Worm (Caenorhabditis elegans) whole organism, L2 larva: ENCODE results near the gene ttx-3.

Experiments
- C34F6.9 ChIP-seq: fragments of 150-350 bp; optimal IDR thresholded peaks from 2 replicates; lab custom pipeline; 2014; ENCODE audit warnings: missing biosample characterization, missing genetic modification characterization
- F13H6.1 ChIP-seq: sonication (generic microtip); optimal IDR thresholded peaks from 2 replicates; lab custom pipeline; 2016; ENCODE audit warnings: missing genetic modification characterization, missing compliant biosample characterization
- R02D3.7 ChIP-seq: fragments of 150-350 bp; optimal IDR thresholded peaks from 2 replicates; lab custom pipeline; 2014; ENCODE audit warnings: missing biosample characterization, missing genetic modification characterization
- Y55F3AM.14 ChIP-seq: fragments of 200-800 bp; sonication (Bioruptor generic); optimal IDR thresholded peaks from 2 replicates; lab custom pipeline; 2018; ENCODE audit warnings: mild to moderate bottlenecking, missing genetic modification characterization, missing compliant biosample characterization
- ZK546.5 ChIP-seq: sonication (generic microtip); optimal IDR thresholded peaks from 2 replicates; lab custom pipeline; 2017; ENCODE audit warnings: missing biosample characterization, missing genetic modification characterization
- alr-1 ChIP-seq: fragments of 150-350 bp; optimal IDR thresholded peaks from 2 replicates; lab custom pipeline; 2014; ENCODE audit warnings: missing biosample characterization, missing genetic modification characterization
- ama-1 ChIP-seq: fragments of 150-350 bp; optimal IDR thresholded peaks from 2 replicates; lab custom pipeline; 2018; ENCODE audit warnings: inconsistent platforms
- blmp-1 ChIP-seq: sonication (generic microtip); optimal IDR thresholded peaks from 2 replicates; lab custom pipeline; 2017; ENCODE audit warnings: missing genetic modification characterization, mild to moderate bottlenecking, missing compliant biosample characterization, antibody characterized with exemption, moderate library complexity; ENCODE audit not compliant: insufficient read depth
- ceh-16 ChIP-seq: fragments of 150-350 bp; optimal IDR thresholded peaks from 2 replicates; lab custom pipeline; 2014; ENCODE audit warnings: missing biosample characterization, missing genetic modification characterization
- ceh-82 ChIP-seq: fragments of 150-350 bp; optimal IDR thresholded peaks from 2 replicates; lab custom pipeline; 2014; ENCODE audit warnings: missing biosample characterization, missing genetic modification characterization
- crh-2 ChIP-seq: sonication (generic microtip); optimal IDR thresholded peaks from 2 replicates; lab custom pipeline; 2017; ENCODE audit warnings: missing biosample characterization, missing genetic modification characterization
- dmd-4 ChIP-seq: sonication (generic microtip); optimal IDR thresholded peaks from 2 replicates; lab custom pipeline; 2017; ENCODE audit warnings: missing biosample characterization, missing genetic modification characterization
- egl-27 ChIP-seq: sonication (generic microtip); optimal IDR thresholded peaks from 3 replicates; lab custom pipeline; 2017; ENCODE audit warnings: missing biosample characterization, missing genetic modification reagents, missing genetic modification characterization
- elt-1 ChIP-seq: fragments of 150-350 bp; optimal IDR thresholded peaks from 2 replicates; lab custom pipeline; 2014; ENCODE audit warnings: missing biosample characterization, missing genetic modification characterization
- elt-3 ChIP-seq: sonication (generic microtip); optimal IDR thresholded peaks from 2 replicates; lab custom pipeline; 2017; ENCODE audit warnings: missing biosample characterization, missing genetic modification characterization
- fos-1 ChIP-seq: fragments of 150-350 bp; optimal IDR thresholded peaks from 2 replicates; lab custom pipeline; 2014; ENCODE audit warnings: missing biosample characterization, missing genetic modification characterization
- gmeb-1 ChIP-seq: fragments of 150-350 bp; optimal IDR thresholded peaks from 2 replicates; lab custom pipeline; 2014; ENCODE audit warnings: missing biosample characterization, missing genetic modification characterization
- lin-11 ChIP-seq: fragments of 150-350 bp; sonication (generic microtip); optimal IDR thresholded peaks from 2 replicates; lab custom pipeline; 2014; ENCODE audit warnings: missing biosample characterization, missing genetic modification characterization, inconsistent platforms, mixed read lengths
- lin-13 ChIP-seq: fragments of 150-350 bp; optimal IDR thresholded peaks from 2 replicates; lab custom pipeline; 2014; ENCODE audit warnings: missing biosample characterization, missing genetic modification reagents, missing genetic modification characterization
- lin-39 ChIP-seq: fragments of 150-350 bp; optimal IDR thresholded peaks from 2 replicates; lab custom pipeline; 2014; ENCODE audit warnings: missing biosample characterization, missing genetic modification reagents, missing genetic modification characterization
- lsy-2 ChIP-seq, 2 experiments: fragments of 150-350 bp in 1 of 2; sonication (generic microtip) in 1 of 2; optimal IDR thresholded peaks; 2 replicates each; lab custom pipeline; 2014 to 2017; ENCODE audit warnings: missing biosample characterization in 2 of 2, missing genetic modification characterization in 2 of 2
- mab-5 ChIP-seq: fragments of 150-350 bp; optimal IDR thresholded peaks from 2 replicates; lab custom pipeline; 2014; ENCODE audit warnings: missing biosample characterization, missing genetic modification characterization
- mbf-1 ChIP-seq: sonication (generic microtip); optimal IDR thresholded peaks from 2 replicates; lab custom pipeline; 2017; ENCODE audit warnings: missing biosample characterization, missing genetic modification characterization
- mdl-1 ChIP-seq, 2 experiments: fragments of 150-350 bp in 1 of 2; sonication (generic microtip) in 1 of 2; optimal IDR thresholded peaks; 2 replicates each; lab custom pipeline; 2017; ENCODE audit warnings: missing biosample characterization in 2 of 2, missing genetic modification characterization in 2 of 2
- nhr-10 ChIP-seq: sonication (generic microtip); optimal IDR thresholded peaks from 2 replicates; lab custom pipeline; 2017; ENCODE audit warnings: missing biosample characterization, missing genetic modification characterization
- nhr-11 ChIP-seq: fragments of 150-350 bp; optimal IDR thresholded peaks from 2 replicates; lab custom pipeline; 2014; ENCODE audit warnings: missing biosample characterization, missing genetic modification characterization
- nhr-12 ChIP-seq: fragments of 150-350 bp; optimal IDR thresholded peaks from 2 replicates; lab custom pipeline; 2014; ENCODE audit warnings: missing biosample characterization, missing genetic modification characterization
- nhr-129 ChIP-seq: fragments of 150-350 bp; optimal IDR thresholded peaks from 2 replicates; lab custom pipeline; 2014; ENCODE audit warnings: missing biosample characterization, missing genetic modification characterization
- nhr-21 ChIP-seq: fragments of 150-350 bp; optimal IDR thresholded peaks from 2 replicates; lab custom pipeline; 2014; ENCODE audit warnings: missing biosample characterization, missing genetic modification characterization
- nhr-23 ChIP-seq: fragments of 150-350 bp; optimal IDR thresholded peaks from 2 replicates; lab custom pipeline; 2014; ENCODE audit warnings: missing biosample characterization, missing genetic modification reagents, missing genetic modification characterization
- nhr-237 ChIP-seq: fragments of 150-350 bp; optimal IDR thresholded peaks from 2 replicates; lab custom pipeline; 2014; ENCODE audit warnings: missing biosample characterization, missing genetic modification characterization
- nhr-25 ChIP-seq: fragments of 150-350 bp; sonication (generic microtip); optimal IDR thresholded peaks from 3 replicates; lab custom pipeline; 2014; ENCODE audit warnings: missing biosample characterization, missing genetic modification characterization
- nhr-6 ChIP-seq: fragments of 150-350 bp; optimal IDR thresholded peaks from 2 replicates; lab custom pipeline; 2014; ENCODE audit warnings: missing biosample characterization, missing genetic modification characterization
- nhr-77 ChIP-seq: fragments of 150-350 bp; optimal IDR thresholded peaks from 2 replicates; lab custom pipeline; 2014; ENCODE audit warnings: missing biosample characterization, missing genetic modification characterization
- peb-1 ChIP-seq: fragments of 150-350 bp; optimal IDR thresholded peaks from 2 replicates; lab custom pipeline; 2014; ENCODE audit warnings: missing biosample characterization, missing genetic modification characterization
- sem-4 ChIP-seq: fragments of 150-350 bp; optimal IDR thresholded peaks from 2 replicates; lab custom pipeline; 2014; ENCODE audit warnings: missing biosample characterization, missing genetic modification reagents, missing genetic modification characterization
- skn-1 ChIP-seq: sonication (generic microtip); optimal IDR thresholded peaks from 2 replicates; lab custom pipeline; 2017; ENCODE audit warnings: missing biosample characterization, missing genetic modification characterization
- sma-3 ChIP-seq: sonication (generic microtip); optimal IDR thresholded peaks from 2 replicates; lab custom pipeline; 2016; ENCODE audit warnings: missing genetic modification reagents, missing genetic modification characterization, missing compliant biosample characterization
- sma-9 ChIP-seq, 2 experiments: fragments of 150-350 bp in 1 of 2; sonication (generic microtip) in 1 of 2; optimal IDR thresholded peaks; 2 replicates each; lab custom pipeline; 2014 to 2016; ENCODE audit warnings: missing genetic modification characterization in 2 of 2, mild to moderate bottlenecking in 1 of 2, missing biosample characterization in 1 of 2, missing compliant biosample characterization in 1 of 2, missing genetic modification reagents in 1 of 2, moderate library complexity in 1 of 2
- snpc-4 ChIP-seq: fragments of 150-350 bp; optimal IDR thresholded peaks from 2 replicates; lab custom pipeline; 2014; ENCODE audit warnings: missing biosample characterization, missing genetic modification characterization
- unc-39 ChIP-seq: fragments of 150-350 bp; optimal IDR thresholded peaks from 2 replicates; lab custom pipeline; 2014; ENCODE audit warnings: missing biosample characterization, missing genetic modification characterization
- unc-55 ChIP-seq: fragments of 150-350 bp; sonication (generic microtip); optimal IDR thresholded peaks from 3 replicates; lab custom pipeline; 2014; ENCODE audit warnings: missing biosample characterization, missing genetic modification reagents, missing genetic modification characterization
- zag-1 ChIP-seq: fragments of 150-350 bp; optimal IDR thresholded peaks from 2 replicates; lab custom pipeline; 2014; ENCODE audit warnings: missing biosample characterization, missing genetic modification characterization
- ztf-1 ChIP-seq: fragments of 200-800 bp; sonication (Bioruptor generic); conservative IDR thresholded peaks from 2 replicates; pipeline ENCODE4 v1.3.6; 2022; ENCODE audit warnings: missing genetic modification characterization, missing compliant biosample characterization
- ztf-11 ChIP-seq: sonication (generic microtip); optimal IDR thresholded peaks from 2 replicates; lab custom pipeline; 2017; ENCODE audit warnings: missing biosample characterization, missing genetic modification characterization
- ztf-4 ChIP-seq: fragments of 150-350 bp; optimal IDR thresholded peaks from 2 replicates; lab custom pipeline; 2014; ENCODE audit warnings: missing biosample characterization, missing genetic modification characterization

Gene ttx-3

DNA sequence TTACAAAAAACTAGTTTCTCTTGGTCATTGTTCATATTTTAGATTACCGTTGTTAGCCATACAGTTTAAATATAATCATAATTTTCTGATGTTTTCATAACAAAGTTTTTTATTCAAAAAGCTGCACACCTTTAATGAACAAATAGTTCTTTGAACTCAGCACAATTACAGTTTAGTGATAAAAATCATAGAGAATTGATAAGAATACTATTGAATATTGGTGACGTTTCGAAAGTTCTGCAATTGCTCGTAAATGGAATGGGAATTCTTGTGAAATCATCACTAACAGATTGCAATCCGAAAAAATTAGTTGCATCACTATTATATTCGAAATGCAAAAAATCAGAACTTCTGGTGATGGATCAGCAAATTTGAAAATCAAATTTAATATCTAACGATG is 35.1 kb downstream of the ttx-3 start:
- TF ChIP-seq fos-1 (tag; lab: Kevin White, UChicago) (peak; percentile 66), F13H6.1 (tag; lab: Kevin White, UChicago) (no peak)

DNA sequence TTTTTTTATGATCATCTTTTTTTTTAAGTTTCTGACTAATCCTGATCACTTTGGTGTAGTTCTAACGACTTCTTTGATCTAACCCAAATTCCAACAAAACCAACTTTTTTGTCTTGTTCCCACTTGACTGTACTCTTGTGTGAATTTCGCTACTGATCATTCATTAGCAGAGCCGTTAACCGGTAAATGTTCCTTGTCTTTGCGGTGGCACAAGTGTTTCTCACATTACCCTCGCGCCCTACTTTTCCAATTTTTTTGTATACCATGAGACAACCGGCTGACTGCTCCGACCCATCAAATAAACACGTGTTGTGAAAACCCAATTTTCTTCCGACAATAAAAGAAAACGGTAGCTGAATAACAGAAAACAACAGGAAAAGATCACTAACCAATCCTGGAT is 36.4 kb downstream of the ttx-3 start:
- TF ChIP-seq nhr-23 (tag; lab: Kevin White, UChicago), result no peak
- no peak for TF ChIP-seq alr-1 (tag; lab: Kevin White, UChicago)
- TF ChIP-seq sem-4 (tag; lab: Kevin White, UChicago), result no peak
- TF ChIP-seq dmd-4 (tag; lab: Kevin White, UChicago), result no peak
- TF ChIP-seq ztf-4, result no peak
- no peak for TF ChIP-seq nhr-25 (tag; lab: Kevin White, UChicago)
- TF ChIP-seq nhr-21, result no peak
- no peak for TF ChIP-seq blmp-1
- TF ChIP-seq nhr-10 (tag; lab: Kevin White, UChicago), result no peak

DNA sequence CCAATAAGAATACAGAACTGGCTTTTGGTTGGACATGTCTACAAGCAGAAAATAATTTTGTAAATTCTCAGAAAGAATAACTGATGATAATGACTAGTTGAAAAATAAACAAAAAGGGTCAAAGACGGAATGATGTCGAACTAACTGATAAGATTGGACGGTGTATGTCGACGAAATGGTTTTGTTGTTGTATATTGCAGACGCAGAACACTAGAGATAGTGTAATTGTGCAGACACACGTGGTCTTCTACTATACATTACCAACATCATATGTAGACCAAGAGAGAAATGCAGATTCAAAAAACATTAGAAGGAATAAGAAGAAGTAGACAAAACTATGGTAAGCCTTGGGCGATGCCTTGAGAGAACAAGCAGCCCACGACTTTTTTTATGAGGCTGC is 41.4 kb downstream of the ttx-3 start, which contains the start of the genes gst-42 and D1053.2:
Gene gst-42, minus strand, starts transcription at position 176 of the 400 bp plus-strand sequence.
Gene D1053.2, plus strand, starts transcription at position 391 of the 400 bp plus-strand sequence.
- TF ChIP-seq mbf-1 (tag; lab: Kevin White, UChicago) (no peak), fos-1 (tag; lab: Kevin White, UChicago) (peak; percentile 87), lin-11 (tag; lab: Kevin White, UChicago) (no peak), ztf-1 (GFP tag; lab: Robert Waterston, UW) (no peak), elt-3 (tag; lab: Kevin White, UChicago) (no peak), elt-1 (no peak), F13H6.1 (tag; lab: Kevin White, UChicago) (peak; percentile 45), lin-13 (no peak), nhr-10 (tag; lab: Kevin White, UChicago) (no peak), mdl-1 (tag; optimal IDR thresholded peaks at IDR 0.05; lab: Kevin White, UChicago) (peak; percentile 47 to 78), C34F6.9 (tag; lab: Kevin White, UChicago) (no peak), lin-39 (tag; lab: Kevin White, UChicago) (no peak), nhr-77 (tag; lab: Kevin White, UChicago) (no peak), sem-4 (tag; lab: Kevin White, UChicago) (no peak), skn-1 (tag; lab: Kevin White, UChicago) (no peak), egl-27 (peak; percentile 9), unc-39 (tag; lab: Kevin White, UChicago) (no peak), peb-1 (no peak), ztf-11 (no peak), ceh-82 (no peak), unc-55 (no peak), nhr-21 (peak; percentile 18), ama-1 (lab: Kevin White, UChicago) (no peak), blmp-1 (peak; percentile 5), R02D3.7 (no peak), crh-2 (tag; lab: Kevin White, UChicago) (peak; percentile 89), snpc-4 (tag; lab: Kevin White, UChicago) (no peak), nhr-237 (tag; lab: Kevin White, UChicago) (no peak), sma-9 (GFP tag; optimal IDR thresholded peaks at IDR 0.05; lab: Kevin White, UChicago) (peak; percentile 97), sma-9 (tag; optimal IDR thresholded peaks at IDR 0.05; lab: Kevin White, UChicago) (no peak), mab-5 (tag; lab: Kevin White, UChicago) (no peak), ceh-16 (tag; lab: Kevin White, UChicago) (no peak), nhr-11 (no peak), zag-1 (tag; lab: Kevin White, UChicago) (no peak), nhr-129 (tag; lab: Kevin White, UChicago) (peak; percentile 62), gmeb-1 (tag; lab: Kevin White, UChicago) (peak; percentile 40), Y55F3AM.14 (GFP tag; lab: Kevin White, UChicago) (no peak), nhr-6 (tag; lab: Kevin White, UChicago) (no peak), ztf-4 (no peak), sma-3 (GFP tag; lab: Kevin White, UChicago) (peak; percentile 72), ZK546.5 (tag; lab: Kevin White, UChicago) (no peak), alr-1 (tag; lab: Kevin White, UChicago) (no peak), lsy-2 (tag; optimal IDR thresholded peaks at IDR 0.05; lab: Kevin White, UChicago) (peak in 1 of 2 experiments; percentile 42), dmd-4 (tag; lab: Kevin White, UChicago) (no peak), nhr-12 (tag; lab: Kevin White, UChicago) (no peak)
